Fruit fly (Drosophila melanogaster): ENCODE results near the gene brk.

Gene brk

dm6 chrX:7301351-7302328 is 6.1 kb upstream of the brk start (continued):
- TF ChIP-seq CG9727 (GFP tag; optimal IDR thresholded peaks at IDR 0.05) (peak; percentile 74), ind (GFP tag; optimal IDR thresholded peaks at IDR 0.05) (peak; percentile 28), nom (GFP tag; optimal IDR thresholded peaks at IDR 0.05) (peak; percentile 14), CG4360 (GFP tag; IDR thresholded peaks at IDR 0.05) (peak; percentile 39; the same call in 1 of the 2 replicates), chinmo (GFP tag; IDR thresholded peaks at IDR 0.05; ENCODE audit: partially characterized antibody) (no peak), bsh (GFP tag; optimal IDR thresholded peaks at IDR 0.05) (peak; percentile 43 to 69), CG8290 (GFP tag; optimal IDR thresholded peaks at IDR 0.05) (peak; percentile 23), CG8290 (tag; optimal IDR thresholded peaks at IDR 0.05) (peak in 1 of 2 experiments; percentile 53), gem (tag; optimal IDR thresholded peaks at IDR 0.05) (peak; percentile 71), Sry-β (GFP tag; optimal IDR thresholded peaks at IDR 0.05) (no peak), CG11696 (GFP tag; IDR thresholded peaks at IDR 0.05) (peak; percentile 87), nerfin-1 (tag; optimal IDR thresholded peaks at IDR 0.05) (peak; percentile 76), tio (GFP tag; optimal IDR thresholded peaks at IDR 0.05) (peak; percentile 70), Scr (GFP tag; IDR thresholded peaks at IDR 0.05; ENCODE audit: partially characterized antibody) (no peak), H15 (GFP tag; IDR thresholded peaks at IDR 0.05) (peak; percentile 36; the same call in 1 of the 3 replicates), CG11398 (GFP tag; optimal IDR thresholded peaks at IDR 0.05) (peak; percentile 5), so (GFP tag; IDR thresholded peaks at IDR 0.05) (no peak), CG14050 (GFP tag; IDR thresholded peaks at IDR 0.05) (no peak; the same call in 2 of the 3 replicates), HLH4C (GFP tag; IDR thresholded peaks at IDR 0.05; ENCODE audit: partially characterized antibody) (no peak), pum (GFP tag; optimal IDR thresholded peaks at IDR 0.05) (peak; percentile 3), hth (optimal IDR thresholded peaks at IDR 0.05) (no peak), grn (GFP tag; optimal IDR thresholded peaks at IDR 0.05) (no peak), CG8388 (GFP tag; optimal IDR thresholded peaks at IDR 0.05) (peak; percentile 56), dmrt99B (tag; optimal IDR thresholded peaks at IDR 0.05) (peak; percentile 76), grau (tag; optimal IDR thresholded peaks at IDR 0.05) (peak; percentile 62), p53 (GFP tag; optimal IDR thresholded peaks at IDR 0.05) (no peak), CG3726 (GFP tag; IDR thresholded peaks at IDR 0.05) (0 out of 3 replicates have a peak, but pooled peaks have one; percentile 49), CG11504 (tag; optimal IDR thresholded peaks at IDR 0.05) (peak; percentile 79), CG10979 (tag; optimal IDR thresholded peaks at IDR 0.05) (peak; percentile 71), trem (tag; optimal IDR thresholded peaks at IDR 0.05) (peak; percentile 7), Hr51 (GFP tag; optimal IDR thresholded peaks at IDR 0.05) (peak; percentile 19 to 71), CG2129 (GFP tag; IDR thresholded peaks at IDR 0.05; ENCODE audit: partially characterized antibody) (no peak), HmgZ (tag; optimal IDR thresholded peaks at IDR 0.05) (no peak), CG7786 (GFP tag; optimal IDR thresholded peaks at IDR 0.05) (no peak), HLH54F (GFP tag; optimal IDR thresholded peaks at IDR 0.05) (peak; percentile 8), gce (GFP tag; IDR thresholded peaks at IDR 0.05) (peak; percentile 67; the same call in 1 of the 3 replicates), Xrp1 (GFP tag; IDR thresholded peaks at IDR 0.05) (peak; percentile 25; the same call in 1 of the 2 replicates), E2f2 (GFP tag; IDR thresholded peaks at IDR 0.05) (peak; percentile 22; the same call in 1 of the 2 replicates), CG1792 (GFP tag; optimal IDR thresholded peaks at IDR 0.05) (peak; percentile 15), CG2712 (tag; optimal IDR thresholded peaks at IDR 0.05) (peak; percentile 70), Sry-δ (GFP tag; optimal IDR thresholded peaks at IDR 0.05) (peak; percentile 24), gcm2 (GFP tag; optimal IDR thresholded peaks at IDR 0.05) (peak; percentile 18), pnt (GFP tag; optimal IDR thresholded peaks at IDR 0.05) (peak; percentile 19), CG13287 (GFP tag; IDR thresholded peaks at IDR 0.05; ENCODE audit: partially characterized antibody) (no peak), CG11247 (GFP tag; IDR thresholded peaks at IDR 0.05) (peak; percentile 39; the same call in 1 of the 2 replicates), Mes4 (GFP tag; optimal IDR thresholded peaks at IDR 0.05) (peak; percentile 44), disco-r (GFP tag; optimal IDR thresholded peaks at IDR 0.05) (no peak), Mad (GFP tag; optimal IDR thresholded peaks at IDR 0.05) (no peak)
